ENCODE assay signal across 1 fruit fly cellular context in the genomic region with DNA sequence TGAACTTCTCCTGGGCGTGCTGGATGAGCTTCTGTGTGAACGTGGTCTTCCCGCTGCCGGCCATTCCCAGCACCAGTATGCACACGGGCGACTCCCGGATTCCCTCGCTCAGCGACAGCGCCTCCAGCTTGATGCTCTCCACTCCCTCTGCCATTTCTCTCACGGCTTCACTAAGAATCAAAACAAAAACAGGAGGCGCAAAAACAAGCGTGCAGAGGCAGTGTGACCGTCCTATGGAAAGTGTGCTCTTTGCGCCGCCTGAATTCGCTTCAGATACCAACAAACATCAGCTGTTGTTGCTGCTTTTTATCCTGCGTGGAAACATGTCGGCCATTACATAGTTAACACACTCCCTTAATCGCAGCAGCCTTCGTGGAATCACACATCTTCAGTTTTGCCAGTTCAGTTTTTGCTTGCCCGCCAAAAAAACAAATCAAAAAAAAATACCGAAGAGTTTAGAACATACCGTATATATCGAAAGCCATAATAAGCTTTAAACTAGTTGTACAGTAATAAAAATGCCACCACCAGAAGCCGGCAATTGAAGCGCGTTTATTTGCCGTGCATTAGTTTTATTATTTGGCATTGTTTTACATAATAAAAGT.
TF ChIP-seq lines count a peak whose summit lies in the region.

A gene (minus strand): TSS at position 226 of the 605 bp plus-strand sequence.
A gene (plus strand): TSS at position 496 of the 605 bp plus-strand sequence.

TF ChIP-seq in whole organism, embryonic, 481 proteins besides CTCF, POLR2A, EP300 and RAD21 (continued from another document):
- TF ChIP-seq ase (GFP tag; IDR thresholded peaks at IDR 0.05; lab: Robert Waterston, UW) (no peak), CG7839 (tag; optimal IDR thresholded peaks at IDR 0.05; lab: Kevin White, UChicago) (no peak), pum (GFP tag; optimal IDR thresholded peaks at IDR 0.05; lab: Kevin White, UChicago) (no peak), D19B (GFP tag; optimal IDR thresholded peaks at IDR 0.05; lab: Kevin White, UChicago) (no peak), tna (GFP tag; IDR thresholded peaks at IDR 0.05; lab: Robert Waterston, UW; ENCODE audit: partially characterized antibody) (no peak), CG11723 (GFP tag; optimal IDR thresholded peaks at IDR 0.05; lab: Kevin White, UChicago) (no peak), CG12299 (tag; optimal IDR thresholded peaks at IDR 0.05; lab: Kevin White, UChicago) (no peak), Hsf (GFP tag; optimal IDR thresholded peaks at IDR 0.05; lab: Kevin White, UChicago) (peak; percentile 4), Dll (GFP tag; IDR thresholded peaks at IDR 0.05; lab: Robert Waterston, UW; ENCODE audit: partially characterized antibody) (peak; percentile 73), CG13775 (GFP tag; optimal IDR thresholded peaks at IDR 0.05; lab: Kevin White, UChicago) (no peak), NfI (GFP tag; optimal IDR thresholded peaks at IDR 0.05; lab: Kevin White, UChicago) (no peak), sim (GFP tag; IDR thresholded peaks at IDR 0.05; lab: Robert Waterston, UW) (no peak), Kr (GFP tag; optimal IDR thresholded peaks at IDR 0.05; lab: Kevin White, UChicago) (no peak), disco-r (GFP tag; optimal IDR thresholded peaks at IDR 0.05; lab: Kevin White, UChicago) (no peak), sr (GFP tag; IDR thresholded peaks at IDR 0.05; lab: Robert Waterston, UW) (no peak), CG10274 (GFP tag; optimal IDR thresholded peaks at IDR 0.05; lab: Kevin White, UChicago) (no peak), CG9932 (GFP tag; IDR thresholded peaks at IDR 0.05; lab: Robert Waterston, UW) (no peak), CG8944 (GFP tag; optimal IDR thresholded peaks at IDR 0.05; lab: Kevin White, UChicago) (no peak), Taf1 (GFP tag; IDR thresholded peaks at IDR 0.05; lab: Robert Waterston, UW) (no peak), Med (GFP tag; lab: Kevin White, UChicago) (peak; percentile 67), Atf6 (GFP tag; IDR thresholded peaks at IDR 0.05; lab: Robert Waterston, UW) (no peak), CG18764 (GFP tag; optimal IDR thresholded peaks at IDR 0.05; lab: Kevin White, UChicago) (no peak), peb (GFP tag; IDR thresholded peaks at IDR 0.05; lab: Robert Waterston, UW) (no peak), CG10267 (tag; optimal IDR thresholded peaks at IDR 0.05; lab: Kevin White, UChicago) (peak; percentile 17), fru (optimal IDR thresholded peaks at IDR 0.05; lab: Kevin White, UChicago) (no peak), CG1024 (GFP tag; IDR thresholded peaks at IDR 0.05; lab: Robert Waterston, UW) (no peak), unpg (GFP tag; optimal IDR thresholded peaks at IDR 0.05; lab: Kevin White, UChicago) (no peak), CG7372 (GFP tag; IDR thresholded peaks at IDR 0.05; lab: Robert Waterston, UW) (no peak), CG10431 (GFP tag; optimal IDR thresholded peaks at IDR 0.05; lab: Kevin White, UChicago) (no peak), Dip2 (GFP tag; IDR thresholded peaks at IDR 0.05; lab: Robert Waterston, UW) (no peak), salm (tag; optimal IDR thresholded peaks at IDR 0.05; lab: Kevin White, UChicago) (no peak), fd96Cb (tag; optimal IDR thresholded peaks at IDR 0.05; lab: Kevin White, UChicago) (no peak), Optix (GFP tag; IDR thresholded peaks at IDR 0.05; lab: Robert Waterston, UW) (no peak), CG34376 (GFP tag; optimal IDR thresholded peaks at IDR 0.05; lab: Kevin White, UChicago) (no peak), zen2 (GFP tag; IDR thresholded peaks at IDR 0.05; lab: Robert Waterston, UW; ENCODE audit: partially characterized antibody) (no peak; the same call in 2 of the 3 replicates), ssp (GFP tag; IDR thresholded peaks at IDR 0.05; lab: Robert Waterston, UW) (peak; percentile 39; the same call in 1 of the 2 replicates), nom (GFP tag; optimal IDR thresholded peaks at IDR 0.05; lab: Kevin White, UChicago) (no peak), Sin3A (optimal IDR thresholded peaks at IDR 0.05; lab: Kevin White, UChicago) (peak; percentile 88), Trl (optimal IDR thresholded peaks at IDR 0.05; lab: Kevin White, UChicago) (no peak), Trl (GFP tag; optimal IDR thresholded peaks at IDR 0.05; lab: Kevin White, UChicago) (no peak), CG1647 (GFP tag; optimal IDR thresholded peaks at IDR 0.05; lab: Kevin White, UChicago) (no peak), CrebB (tag; optimal IDR thresholded peaks at IDR 0.05; lab: Kevin White, UChicago) (no peak), CG8281 (tag; optimal IDR thresholded peaks at IDR 0.05; lab: Kevin White, UChicago) (no peak), Opbp (GFP tag; IDR thresholded peaks at IDR 0.05; lab: Robert Waterston, UW; ENCODE audit: partially characterized antibody) (0 out of 3 replicates have a peak, but pooled peaks have one; percentile 9), Sry-β (GFP tag; optimal IDR thresholded peaks at IDR 0.05; lab: Kevin White, UChicago) (no peak), dpn (GFP tag; optimal IDR thresholded peaks at IDR 0.05; lab: Kevin White, UChicago) (no peak), NC2β (GFP tag; optimal IDR thresholded peaks at IDR 0.05; lab: Kevin White, UChicago) (no peak), CG34224 (GFP tag; IDR thresholded peaks at IDR 0.05; lab: Robert Waterston, UW; ENCODE audit: partially characterized antibody) (0 out of 3 replicates have a peak, but pooled peaks have one; percentile 40), CG2875 (GFP tag; optimal IDR thresholded peaks at IDR 0.05; lab: Kevin White, UChicago) (no peak), tap (tag; optimal IDR thresholded peaks at IDR 0.05; lab: Kevin White, UChicago) (no peak), dm (GFP tag; optimal IDR thresholded peaks at IDR 0.05; lab: Kevin White, UChicago) (peak; percentile 83), B-H2 (GFP tag; optimal IDR thresholded peaks at IDR 0.05; lab: Kevin White, UChicago) (no peak), lab (GFP tag; optimal IDR thresholded peaks at IDR 0.05; lab: Kevin White, UChicago) (no peak), CG13123 (GFP tag; optimal IDR thresholded peaks at IDR 0.05; lab: Kevin White, UChicago) (no peak), dimm (GFP tag; IDR thresholded peaks at IDR 0.05; lab: Robert Waterston, UW) (no peak), CG12155 (GFP tag; optimal IDR thresholded peaks at IDR 0.05; lab: Kevin White, UChicago) (no peak), lola (GFP tag; optimal IDR thresholded peaks at IDR 0.05; lab: Kevin White, UChicago) (no peak), Nf-YB (GFP tag; optimal IDR thresholded peaks at IDR 0.05; lab: Kevin White, UChicago) (no peak), crc (GFP tag; optimal IDR thresholded peaks at IDR 0.05; lab: Kevin White, UChicago) (no peak), Dad (GFP tag; optimal IDR thresholded peaks at IDR 0.05; lab: Kevin White, UChicago) (no peak), CG2199 (GFP tag; IDR thresholded peaks at IDR 0.05; lab: Robert Waterston, UW) (no peak), D19A (tag; optimal IDR thresholded peaks at IDR 0.05; lab: Kevin White, UChicago) (no peak), pfk (GFP tag; optimal IDR thresholded peaks at IDR 0.05; lab: Kevin White, UChicago) (no peak), CG4328 (GFP tag; optimal IDR thresholded peaks at IDR 0.05; lab: Kevin White, UChicago) (no peak), Pdp1 (GFP tag; optimal IDR thresholded peaks at IDR 0.05; lab: Kevin White, UChicago) (peak in 1 of 2 experiments; percentile 22), ATbp (GFP tag; optimal IDR thresholded peaks at IDR 0.05; lab: Kevin White, UChicago) (no peak), inv (GFP tag; IDR thresholded peaks at IDR 0.05; lab: Robert Waterston, UW; ENCODE audit: partially characterized antibody) (peak; percentile 35; the same call in 1 of the 2 replicates), tgo (GFP tag; IDR thresholded peaks at IDR 0.05; lab: Robert Waterston, UW) (no peak), onecut (GFP tag; IDR thresholded peaks at IDR 0.05; lab: Robert Waterston, UW) (no peak), CG30403 (GFP tag; optimal IDR thresholded peaks at IDR 0.05; lab: Kevin White, UChicago) (no peak), pros (GFP tag; optimal IDR thresholded peaks at IDR 0.05; lab: Kevin White, UChicago) (no peak), Mad (GFP tag; optimal IDR thresholded peaks at IDR 0.05; lab: Kevin White, UChicago) (no peak), usp (GFP tag; optimal IDR thresholded peaks at IDR 0.05; lab: Kevin White, UChicago) (no peak), her (GFP tag; optimal IDR thresholded peaks at IDR 0.05; lab: Kevin White, UChicago) (peak; percentile 36), grn (GFP tag; optimal IDR thresholded peaks at IDR 0.05; lab: Kevin White, UChicago) (no peak), nmo (GFP tag; optimal IDR thresholded peaks at IDR 0.05; lab: Kevin White, UChicago) (peak; percentile 45), CG8924 (tag; optimal IDR thresholded peaks at IDR 0.05; lab: Kevin White, UChicago) (no peak), hbn (GFP tag; IDR thresholded peaks at IDR 0.05; lab: Robert Waterston, UW; ENCODE audit: partially characterized antibody) (peak; percentile 46), Dp (GFP tag; optimal IDR thresholded peaks at IDR 0.05; lab: Kevin White, UChicago) (peak; percentile 75), Xrp1 (GFP tag; IDR thresholded peaks at IDR 0.05; lab: Robert Waterston, UW) (no peak), otp (GFP tag; IDR thresholded peaks at IDR 0.05; lab: Robert Waterston, UW) (no peak), CG10366 (GFP tag; IDR thresholded peaks at IDR 0.05; lab: Robert Waterston, UW) (no peak), CG6654 (GFP tag; optimal IDR thresholded peaks at IDR 0.05; lab: Kevin White, UChicago) (no peak), ewg (GFP tag; optimal IDR thresholded peaks at IDR 0.05; lab: Kevin White, UChicago) (peak; percentile 30), CG15011 (GFP tag; optimal IDR thresholded peaks at IDR 0.05; lab: Kevin White, UChicago) (no peak), CG13624 (GFP tag; optimal IDR thresholded peaks at IDR 0.05; lab: Kevin White, UChicago) (no peak), CG13287 (GFP tag; IDR thresholded peaks at IDR 0.05; lab: Robert Waterston, UW; ENCODE audit: partially characterized antibody) (peak; percentile 72), maf-S (GFP tag; optimal IDR thresholded peaks at IDR 0.05; lab: Kevin White, UChicago) (no peak), danr (GFP tag; IDR thresholded peaks at IDR 0.05; lab: Robert Waterston, UW) (no peak), croc (GFP tag; conservative IDR thresholded peaks at IDR 0.05; lab: Robert Waterston, UW) (no peak), tup (GFP tag; optimal IDR thresholded peaks at IDR 0.05; lab: Kevin White, UChicago) (no peak), p53 (GFP tag; optimal IDR thresholded peaks at IDR 0.05; lab: Kevin White, UChicago) (no peak), ERR (GFP tag; optimal IDR thresholded peaks at IDR 0.05; lab: Kevin White, UChicago) (no peak), Chrac-16 (GFP tag; optimal IDR thresholded peaks at IDR 0.05; lab: Kevin White, UChicago) (no peak), CG15696 (tag; optimal IDR thresholded peaks at IDR 0.05; lab: Kevin White, UChicago) (no peak), Rfx (GFP tag; IDR thresholded peaks at IDR 0.05; lab: Robert Waterston, UW) (no peak), E2f2 (GFP tag; IDR thresholded peaks at IDR 0.05; lab: Robert Waterston, UW) (peak; percentile 83), fd102C (GFP tag; optimal IDR thresholded peaks at IDR 0.05; lab: Kevin White, UChicago) (no peak), trh (GFP tag; optimal IDR thresholded peaks at IDR 0.05; lab: Kevin White, UChicago) (no peak), ab (GFP tag; optimal IDR thresholded peaks at IDR 0.05; lab: Kevin White, UChicago) (no peak), cato (GFP tag; optimal IDR thresholded peaks at IDR 0.05; lab: Kevin White, UChicago; ENCODE audit: borderline replicate concordance) (no peak), CG11560 (tag; IDR thresholded peaks at IDR 0.05; lab: Robert Waterston, UW) (no peak), hb (GFP tag; IDR thresholded peaks at IDR 0.05; lab: Robert Waterston, UW; ENCODE audit: partially characterized antibody) (no peak), CG9215 (GFP tag; IDR thresholded peaks at IDR 0.05; lab: Robert Waterston, UW) (no peak), CG14667 (GFP tag; IDR thresholded peaks at IDR 0.05; lab: Robert Waterston, UW) (no peak), CG13894 (tag; optimal IDR thresholded peaks at IDR 0.05; lab: Kevin White, UChicago) (no peak)
